Fruit fly (Drosophila melanogaster) whole organism, embryonic: ENCODE measurements around the gene CG18281.
A peak's percentile ranks its signal among the peaks of the same experiment; 100 is the strongest.

Experiments
- CG10147 ChIP-seq: fragments of 200-800 bp; sonication (Bioruptor generic); optimal IDR thresholded peaks from 2 replicates; lab custom pipeline; 2019; ENCODE audit warnings: missing biosample characterization, mild to moderate bottlenecking, missing genetic modification characterization, moderate library complexity
- CG11093 ChIP-seq: fragments of 200-800 bp; sonication (Bioruptor generic); IDR thresholded peaks from 3 replicates; pipeline ENCODE4 v1.3.6; 2022; ENCODE audit warnings: missing biosample characterization, missing genetic modification characterization
- CG12155 ChIP-seq: fragments of 200-800 bp; sonication (Bioruptor generic); optimal IDR thresholded peaks from 3 replicates; lab custom pipeline; 2016; ENCODE audit warnings: missing biosample characterization, missing genetic modification characterization
- CG12942 ChIP-seq: fragments of 200-800 bp; sonication (Bioruptor generic); optimal IDR thresholded peaks from 3 replicates; lab custom pipeline; 2016; ENCODE audit warnings: missing biosample characterization, missing genetic modification characterization
- CG13287 ChIP-seq: fragments of 200-800 bp; sonication (Bioruptor generic); IDR thresholded peaks from 2 replicates; pipeline ENCODE4 v1.3.6; 2022; ENCODE audit warnings: missing biosample characterization, missing genetic modification characterization; ENCODE audit not compliant: partially characterized antibody
- CG13624 ChIP-seq: fragments of 200-800 bp; sonication (Bioruptor generic); optimal IDR thresholded peaks from 2 replicates; lab custom pipeline; 2016; ENCODE audit warnings: missing biosample characterization, missing genetic modification characterization
- CG14667 ChIP-seq: fragments of 200-800 bp; sonication (Bioruptor generic); IDR thresholded peaks from 2 replicates; pipeline ENCODE4 v1.3.6; 2022; ENCODE audit warnings: missing biosample characterization, missing genetic modification characterization
- CG15011 ChIP-seq: fragments of 200-800 bp; sonication (Bioruptor generic); optimal IDR thresholded peaks from 3 replicates; lab custom pipeline; 2018; ENCODE audit warnings: missing biosample characterization, mild to moderate bottlenecking, missing genetic modification characterization
- CG1647 ChIP-seq: fragments of 200-800 bp; sonication (Bioruptor generic); optimal IDR thresholded peaks from 3 replicates; lab custom pipeline; 2016; ENCODE audit warnings: missing biosample characterization, missing genetic modification characterization
- CG17359 ChIP-seq: fragments of 200-800 bp; sonication (Bioruptor generic); optimal IDR thresholded peaks from 3 replicates; lab custom pipeline; 2018; ENCODE audit warnings: missing biosample characterization, mild to moderate bottlenecking, missing genetic modification characterization, moderate library complexity
- CG17568 ChIP-seq: fragments of 200-800 bp; sonication (Bioruptor generic); optimal IDR thresholded peaks from 2 replicates; lab custom pipeline; 2018; ENCODE audit warnings: missing biosample characterization, mild to moderate bottlenecking, missing genetic modification characterization, moderate library complexity
- CG2712 ChIP-seq: fragments of 200-800 bp; optimal IDR thresholded peaks from 3 replicates; lab custom pipeline; 2019; ENCODE audit warnings: missing biosample characterization, mild to moderate bottlenecking, missing genetic modification characterization, moderate library complexity
- CG32772 ChIP-seq: fragments of 200-800 bp; sonication (Bioruptor generic); IDR thresholded peaks from 2 replicates; pipeline ENCODE4 v1.3.6; 2022; ENCODE audit warnings: missing biosample characterization, missing genetic modification characterization
- CG34422 ChIP-seq: fragments of 200-800 bp; sonication (Bioruptor generic); IDR thresholded peaks from 3 replicates; pipeline ENCODE4 v1.3.6; 2022; ENCODE audit warnings: missing biosample characterization, missing genetic modification characterization
- CG3726 ChIP-seq: fragments of 200-800 bp; sonication (Bioruptor generic); IDR thresholded peaks from 3 replicates; pipeline ENCODE4, ENCODE4 v1.3.6; 2022; ENCODE audit warnings: missing biosample characterization, missing genetic modification characterization
- CG6254 ChIP-seq: fragments of 200-800 bp; sonication (Bioruptor generic); optimal IDR thresholded peaks from 3 replicates; lab custom pipeline; 2017; ENCODE audit warnings: mild to moderate bottlenecking, missing biosample characterization, missing genetic modification reagents, missing genetic modification characterization
- CG6683 ChIP-seq: fragments of 200-800 bp; sonication (Bioruptor generic); optimal IDR thresholded peaks from 2 replicates; lab custom pipeline; 2017; ENCODE audit warnings: missing biosample characterization, mild to moderate bottlenecking, missing genetic modification characterization, missing genetic modification reagents
- CG9215 ChIP-seq: fragments of 200-800 bp; sonication (Bioruptor generic); IDR thresholded peaks from 2 replicates; pipeline ENCODE4 v1.3.6; 2022; ENCODE audit warnings: missing biosample characterization, missing genetic modification characterization
- Dbx ChIP-seq: fragments of 200-800 bp; sonication (Bioruptor generic); IDR thresholded peaks from 3 replicates; pipeline ENCODE4 v1.3.6; 2022; ENCODE audit warnings: missing biosample characterization, missing genetic modification characterization
- Dip3 ChIP-seq: fragments of 200-800 bp; sonication (Bioruptor generic); optimal IDR thresholded peaks from 3 replicates; lab custom pipeline; 2016; ENCODE audit warnings: missing biosample characterization, missing genetic modification characterization
- Jarid2 ChIP-seq: fragments of 200-800 bp; sonication (Bioruptor generic); optimal IDR thresholded peaks from 3 replicates; lab custom pipeline; 2017; ENCODE audit warnings: mild to moderate bottlenecking, missing biosample characterization, missing genetic modification reagents, missing genetic modification characterization
- Lhr ChIP-seq: fragments of 200-800 bp; sonication (Bioruptor generic); optimal IDR thresholded peaks from 3 replicates; lab custom pipeline; 2017; ENCODE audit warnings: mild to moderate bottlenecking, missing biosample characterization, missing genetic modification reagents, missing genetic modification characterization
- Lpt ChIP-seq: fragments of >200 bp; optimal IDR thresholded peaks from 2 replicates; lab custom pipeline; 2018; ENCODE audit warnings: missing biosample characterization, missing genetic modification characterization
- NfI ChIP-seq: fragments of 200-800 bp; sonication (Bioruptor generic); optimal IDR thresholded peaks from 3 replicates; lab custom pipeline; 2018; ENCODE audit warnings: missing biosample characterization, mild to moderate bottlenecking, missing genetic modification characterization, moderate library complexity
- Optix ChIP-seq: fragments of 200-800 bp; sonication (Bioruptor generic); IDR thresholded peaks from 3 replicates; pipeline ENCODE4 v1.3.6; 2022; ENCODE audit warnings: missing biosample characterization, missing genetic modification characterization
- Pdp1 ChIP-seq, 2 experiments: fragments of 200-800 bp; sonication (Bioruptor generic); optimal IDR thresholded peaks; 3 replicates each; lab custom pipeline; 2016; ENCODE audit warnings: missing biosample characterization in 2 of 2, missing genetic modification characterization in 2 of 2, mild to moderate bottlenecking in 1 of 2, moderate library complexity in 1 of 2
- Sox102F ChIP-seq: fragments of 200-800 bp; sonication (Bioruptor generic); optimal IDR thresholded peaks from 2 replicates; lab custom pipeline; 2018; ENCODE audit warnings: missing biosample characterization, mild to moderate bottlenecking, missing genetic modification characterization, moderate library complexity
- Vsx1 ChIP-seq: fragments of 200-800 bp; sonication (Bioruptor generic); optimal IDR thresholded peaks from 2 replicates; lab custom pipeline; 2017; ENCODE audit warnings: missing biosample characterization, mild to moderate bottlenecking, missing genetic modification characterization, missing genetic modification reagents
- Xbp1 ChIP-seq: fragments of 200-800 bp; sonication (Bioruptor generic); optimal IDR thresholded peaks from 3 replicates; lab custom pipeline; 2016; ENCODE audit warnings: missing biosample characterization, mild to moderate bottlenecking, missing genetic modification characterization
- bsh ChIP-seq, 2 experiments: fragments of 200-800 bp; sonication (Bioruptor generic); optimal IDR thresholded peaks; 2 replicates each; lab custom pipeline; 2017 to 2018; ENCODE audit warnings: mild to moderate bottlenecking in 2 of 2, missing biosample characterization in 2 of 2, missing genetic modification characterization in 2 of 2, moderate library complexity in 1 of 2
- chm ChIP-seq: fragments of 200-800 bp; sonication (Bioruptor generic); IDR thresholded peaks from 2 replicates; pipeline ENCODE4 v1.3.6; 2022; ENCODE audit warnings: missing biosample characterization, missing genetic modification characterization
- cwo ChIP-seq: fragments of 200-800 bp; sonication (Bioruptor generic); optimal IDR thresholded peaks from 3 replicates; lab custom pipeline; 2017; ENCODE audit warnings: missing biosample characterization, missing genetic modification characterization, mild to moderate bottlenecking, moderate library complexity, missing genetic modification reagents
- gem ChIP-seq: fragments of 200-800 bp; sonication (Bioruptor generic); optimal IDR thresholded peaks from 2 replicates; lab custom pipeline; 2019; ENCODE audit warnings: missing biosample characterization, mild to moderate bottlenecking, missing genetic modification characterization, moderate library complexity
- gsb ChIP-seq: fragments of 200-800 bp; sonication (Bioruptor generic); IDR thresholded peaks from 2 replicates; pipeline ENCODE4 v1.3.6; 2022; ENCODE audit warnings: missing biosample characterization, missing genetic modification characterization
- ham ChIP-seq: fragments of 200-800 bp; sonication (Bioruptor generic); IDR thresholded peaks from 2 replicates; pipeline ENCODE4 v1.3.6; 2022; ENCODE audit warnings: missing biosample characterization, missing genetic modification characterization
- inv ChIP-seq: fragments of 200-800 bp; sonication (Bioruptor generic); IDR thresholded peaks from 2 replicates; pipeline ENCODE4 v1.3.6; 2022; ENCODE audit warnings: missing biosample characterization, missing genetic modification characterization; ENCODE audit not compliant: partially characterized antibody
- lola ChIP-seq, 3 experiments: fragments of >200 bp in 2 of 3; fragments of 200-800 bp in 1 of 3; sonication (Bioruptor generic) in 1 of 3; optimal IDR thresholded peaks; 2 replicates each; lab custom pipeline; 2017 to 2019; ENCODE audit warnings: missing biosample characterization in 3 of 3, missing genetic modification characterization in 3 of 3, mild to moderate bottlenecking in 1 of 3, moderate library complexity in 1 of 3
- nerfin-1 ChIP-seq: fragments of 200-800 bp; sonication (Bioruptor generic); optimal IDR thresholded peaks from 3 replicates; lab custom pipeline; 2019; ENCODE audit warnings: missing biosample characterization, mild to moderate bottlenecking, missing genetic modification characterization, moderate library complexity
- phol ChIP-seq: fragments of 200-800 bp; sonication (Bioruptor generic); optimal IDR thresholded peaks from 3 replicates; lab custom pipeline; 2018; ENCODE audit warnings: missing biosample characterization, mild to moderate bottlenecking, missing genetic modification characterization, moderate library complexity
- schlank ChIP-seq: fragments of 200-800 bp; sonication (Bioruptor generic); optimal IDR thresholded peaks from 2 replicates; lab custom pipeline; 2018; ENCODE audit warnings: missing biosample characterization, mild to moderate bottlenecking, missing genetic modification characterization
- sd ChIP-seq: fragments of 200-800 bp; sonication (Bioruptor generic); optimal IDR thresholded peaks from 3 replicates; lab custom pipeline; 2018; ENCODE audit warnings: missing biosample characterization, mild to moderate bottlenecking, missing genetic modification characterization, moderate library complexity
- tll ChIP-seq, 2 experiments: fragments of 200-800 bp in 1 of 2; fragments of >200 bp in 1 of 2; sonication (Bioruptor generic) in 1 of 2; optimal IDR thresholded peaks; 2 replicates each; lab custom pipeline; 2017 to 2019; ENCODE audit warnings: missing biosample characterization in 2 of 2, missing genetic modification characterization in 2 of 2, mild to moderate bottlenecking in 1 of 2, moderate library complexity in 1 of 2
- toy ChIP-seq: fragments of 200-800 bp; sonication (Bioruptor generic); IDR thresholded peaks from 2 replicates; pipeline ENCODE4 v1.3.6; 2022; ENCODE audit warnings: missing biosample characterization, missing genetic modification characterization
- trh ChIP-seq: fragments of 200-800 bp; sonication (Bioruptor generic); optimal IDR thresholded peaks from 2 replicates; lab custom pipeline; 2016; ENCODE audit warnings: missing biosample characterization, missing genetic modification characterization
- twi ChIP-seq: fragments of 200-800 bp; optimal IDR thresholded peaks from 2 replicates; lab custom pipeline; 2019; ENCODE audit warnings: missing biosample characterization, mild to moderate bottlenecking, missing genetic modification characterization, moderate library complexity
- yki ChIP-seq: fragments of >200 bp; optimal IDR thresholded peaks from 3 replicates; lab custom pipeline; 2018
- zfh1 ChIP-seq: fragments of 200-800 bp; sonication (Bioruptor generic); IDR thresholded peaks from 3 replicates; pipeline ENCODE4 v1.3.6; 2022; ENCODE audit warnings: missing biosample characterization, missing genetic modification characterization

The CG18281 gene

dm6 chr3L:20493417-20494261 is 6.0 kb upstream of the CG18281 start (continued):
- TF ChIP-seq Sox102F (GFP tag; lab: Kevin White, UChicago) (peak; percentile 83), CG32772 (GFP tag; lab: Robert Waterston, UW) (peak; percentile 63; the same call in 1 of the 2 replicates), toy (0 out of 2 replicates have a peak, but pooled peaks have one; percentile 33), CG6683 (peak; percentile 37), Optix (GFP tag; lab: Robert Waterston, UW) (no peak), schlank (no peak), Xbp1 (peak; percentile 67), ham (no peak), chm (GFP tag; lab: Robert Waterston, UW) (peak; percentile 38; the same call in 1 of the 2 replicates), Pdp1 (GFP tag; optimal IDR thresholded peaks at IDR 0.05; lab: Kevin White, UChicago) (peak; percentile 37 to 53), CG12155 (GFP tag; lab: Kevin White, UChicago) (peak; percentile 72), CG15011 (GFP tag; lab: Kevin White, UChicago) (peak; percentile 53), NfI (GFP tag; lab: Kevin White, UChicago) (peak; percentile 58), CG2712 (tag; lab: Kevin White, UChicago) (peak; percentile 82), gem (tag; lab: Kevin White, UChicago) (peak; percentile 88), trh (GFP tag; lab: Kevin White, UChicago) (peak; percentile 25), CG14667 (GFP tag; lab: Robert Waterston, UW) (no peak; the same call in 1 of the 2 replicates), yki (lab: Kevin White, UChicago) (no peak), phol (tag; lab: Kevin White, UChicago) (peak; percentile 68), cwo (peak; percentile 72), CG12942 (GFP tag; lab: Kevin White, UChicago) (peak; percentile 45), CG34422 (GFP tag; lab: Robert Waterston, UW) (peak; percentile 85; the same call in 2 of the 3 replicates), CG10147 (peak; percentile 76), twi (tag; lab: Kevin White, UChicago) (peak; percentile 5), Lhr (GFP tag; lab: Kevin White, UChicago) (no peak), zfh1 (GFP tag; lab: Robert Waterston, UW) (peak; percentile 68; the same call in 2 of the 3 replicates), lola (GFP tag; optimal IDR thresholded peaks at IDR 0.05; lab: Kevin White, UChicago) (peak in 1 of 3 experiments; percentile 20), sd (tag; lab: Kevin White, UChicago) (peak; percentile 19), CG6254 (GFP tag; lab: Kevin White, UChicago) (peak; percentile 43), tll (GFP tag; optimal IDR thresholded peaks at IDR 0.05; lab: Kevin White, UChicago) (no peak), CG11093 (GFP tag; lab: Robert Waterston, UW) (peak; percentile 32; the same call in 1 of the 3 replicates), Vsx1 (GFP tag; lab: Kevin White, UChicago) (peak; percentile 53), gsb (GFP tag; lab: Robert Waterston, UW) (0 out of 2 replicates have a peak, but pooled peaks have one; percentile 41), Jarid2 (GFP tag; lab: Kevin White, UChicago) (peak; percentile 64), Dip3 (peak; percentile 67), CG3726 (GFP tag; lab: Robert Waterston, UW) (no peak), CG13624 (peak; percentile 51), CG9215 (GFP tag; lab: Robert Waterston, UW) (peak; percentile 49), CG17568 (GFP tag; lab: Kevin White, UChicago) (peak; percentile 57), bsh (GFP tag; optimal IDR thresholded peaks at IDR 0.05; lab: Kevin White, UChicago) (peak; percentile 32 to 57), CG1647 (GFP tag; lab: Kevin White, UChicago) (peak; percentile 28), Lpt (GFP tag; lab: Kevin White, UChicago) (no peak), nerfin-1 (tag; lab: Kevin White, UChicago) (peak; percentile 15), Dbx (GFP tag; lab: Robert Waterston, UW) (peak; percentile 83), inv (no peak), CG13287 (peak; percentile 21; the same call in 1 of the 2 replicates), CG17359 (tag; lab: Kevin White, UChicago) (peak; percentile 76)
